Fruit fly (Drosophila melanogaster) whole organism, wandering third instar larva: ENCODE results near the gene CG14565.

Source experiments
- Abd-B ChIP-seq: fragments of >200 bp; optimal IDR thresholded peaks from 2 replicates; lab custom pipeline; 2017; ENCODE audit warnings: missing biosample characterization, missing genetic modification characterization
- Dfd ChIP-seq: fragments of >200 bp; optimal IDR thresholded peaks from 2 replicates; lab custom pipeline; 2017; ENCODE audit warnings: missing biosample characterization, missing genetic modification characterization
- GATAd ChIP-seq: sonication (Bioruptor generic); optimal IDR thresholded peaks from 2 replicates; lab custom pipeline; 2016; ENCODE audit warnings: missing biosample characterization, missing genetic modification characterization
- Hnf4 ChIP-seq: fragments of 200-800 bp; sonication (Bioruptor generic); optimal IDR thresholded peaks from 2 replicates; lab custom pipeline; 2016; ENCODE audit warnings: missing biosample characterization, mild to moderate bottlenecking, missing genetic modification characterization
- Hr78 ChIP-seq: fragments of >200 bp; optimal IDR thresholded peaks from 2 replicates; lab custom pipeline; 2017; ENCODE audit warnings: missing biosample characterization, missing genetic modification characterization
- Myc ChIP-seq: fragments of >200 bp; optimal IDR thresholded peaks from 2 replicates; lab custom pipeline; 2017
- Rel ChIP-seq, 2 experiments: fragments of 200-800 bp; sonication (Bioruptor generic) in 1 of 2; optimal IDR thresholded peaks; 2 replicates in 1 of 2; 3 replicates in 1 of 2; lab custom pipeline; 2016 to 2019; ENCODE audit warnings: mild to moderate bottlenecking in 2 of 2, missing biosample characterization in 2 of 2, missing genetic modification characterization in 2 of 2, moderate library complexity in 1 of 2
- Vsx2 ChIP-seq: fragments of 200-300, 225-300 bp; sonication (Bioruptor generic); optimal IDR thresholded peaks from 2 replicates; lab custom pipeline; 2018; ENCODE audit warnings: missing biosample characterization, missing genetic modification characterization; ENCODE audit not compliant: partially characterized antibody
- dmrt93B ChIP-seq: fragments of 200-800 bp; sonication (Bioruptor generic); optimal IDR thresholded peaks from 2 replicates; lab custom pipeline; 2018; ENCODE audit warnings: missing biosample characterization, mild to moderate bottlenecking, missing genetic modification characterization
- lola ChIP-seq: fragments of >200 bp; optimal IDR thresholded peaks from 2 replicates; lab custom pipeline; 2017; ENCODE audit warnings: missing biosample characterization, missing genetic modification characterization
- psq ChIP-seq: fragments of 200-800 bp; sonication (Bioruptor generic); optimal IDR thresholded peaks from 3 replicates; lab custom pipeline; 2017; ENCODE audit warnings: missing biosample characterization, mild to moderate bottlenecking, missing genetic modification characterization, moderate library complexity
- tai ChIP-seq: sonication (Bioruptor generic); optimal IDR thresholded peaks from 2 replicates; lab custom pipeline; 2016; ENCODE audit warnings: missing biosample characterization, missing genetic modification characterization
- usp ChIP-seq: fragments of >200 bp; optimal IDR thresholded peaks from 2 replicates; lab custom pipeline; 2017; ENCODE audit warnings: missing biosample characterization, missing genetic modification characterization

DNA sequence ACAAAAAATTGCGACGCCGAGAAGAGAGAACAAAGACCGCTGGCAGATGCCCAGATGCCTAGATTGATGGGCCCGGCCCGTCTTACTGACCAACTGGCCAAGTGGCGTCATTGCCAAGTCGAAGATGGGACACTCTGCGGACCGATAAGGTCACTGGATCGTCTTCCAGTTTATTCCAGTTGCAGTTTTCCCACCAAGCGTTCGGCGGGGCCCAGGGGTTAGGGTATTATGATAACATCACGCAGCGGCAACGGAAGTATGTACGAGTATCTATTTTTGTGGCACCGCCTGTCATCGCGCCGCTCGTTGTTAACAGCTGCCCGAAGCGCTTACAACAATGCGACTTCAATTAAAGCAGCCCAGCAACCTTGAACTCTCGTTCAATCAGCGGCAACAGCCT is 44.0 kb downstream of the CG14565 start:
- TF ChIP-seq Dfd = no peak
- no peak for TF ChIP-seq Myc (lab: Kevin White, UChicago)
- TF ChIP-seq usp (GFP tag; lab: Kevin White, UChicago) = no peak
- no peak for TF ChIP-seq GATAd (GFP tag; lab: Kevin White, UChicago)
- no peak for TF ChIP-seq tai (GFP tag; lab: Kevin White, UChicago)
- no peak for TF ChIP-seq psq
- TF ChIP-seq dmrt93B (GFP tag; lab: Kevin White, UChicago) = no peak
- no peak for TF ChIP-seq Abd-B (GFP tag; lab: Kevin White, UChicago)
- TF ChIP-seq Rel (GFP tag; optimal IDR thresholded peaks at IDR 0.05; lab: Kevin White, UChicago) = no peak
- TF ChIP-seq Rel (tag; optimal IDR thresholded peaks at IDR 0.05; lab: Kevin White, UChicago) = no peak
- no peak for TF ChIP-seq Hnf4
- no peak for TF ChIP-seq lola
- TF ChIP-seq Vsx2 = no peak
- TF ChIP-seq Hr78 = no peak
